Fruit fly (Drosophila melanogaster) whole organism, embryonic: ENCODE results near the gene CG7203.

Source experiments
- CG11456 ChIP-seq: fragments of 200-800 bp; sonication (Bioruptor generic); IDR thresholded peaks from 3 replicates; pipeline ENCODE4 v1.3.6; 2022; ENCODE audit warnings: missing biosample characterization, missing genetic modification characterization
- CG11723 ChIP-seq: fragments of 200-800 bp; sonication (Bioruptor generic); optimal IDR thresholded peaks from 2 replicates; lab custom pipeline; 2017; ENCODE audit warnings: missing biosample characterization, mild to moderate bottlenecking, missing genetic modification characterization
- CG12219 ChIP-seq: fragments of 200-800 bp; sonication (Bioruptor generic); optimal IDR thresholded peaks from 3 replicates; lab custom pipeline; 2018; ENCODE audit warnings: missing biosample characterization, mild to moderate bottlenecking, missing genetic modification characterization
- CG13424 ChIP-seq: fragments of 200-800 bp; sonication (Bioruptor generic); optimal IDR thresholded peaks from 2 replicates; lab custom pipeline; 2019; ENCODE audit warnings: missing biosample characterization, mild to moderate bottlenecking, missing genetic modification characterization, moderate library complexity
- CG14667 ChIP-seq: fragments of 200-800 bp; sonication (Bioruptor generic); IDR thresholded peaks from 2 replicates; pipeline ENCODE4 v1.3.6; 2022; ENCODE audit warnings: missing biosample characterization, missing genetic modification characterization
- CG15073 ChIP-seq: fragments of 200-800 bp; sonication (Bioruptor generic); optimal IDR thresholded peaks from 2 replicates; lab custom pipeline; 2016; ENCODE audit warnings: missing biosample characterization, missing genetic modification characterization
- CG16813 ChIP-seq: fragments of 200-800 bp; sonication (Bioruptor generic); IDR thresholded peaks from 3 replicates; pipeline ENCODE4 v1.3.6; 2022; ENCODE audit warnings: missing biosample characterization, missing genetic modification characterization; ENCODE audit not compliant: partially characterized antibody
- CG31224 ChIP-seq: fragments of 200-800 bp; sonication (Bioruptor generic); IDR thresholded peaks from 2 replicates; pipeline ENCODE4 v1.3.6; 2022; ENCODE audit warnings: missing biosample characterization, missing genetic modification characterization
- CG34422 ChIP-seq: fragments of 200-800 bp; sonication (Bioruptor generic); IDR thresholded peaks from 3 replicates; pipeline ENCODE4 v1.3.6; 2022; ENCODE audit warnings: missing biosample characterization, missing genetic modification characterization
- CG4282 ChIP-seq: fragments of 200-800 bp; sonication (Bioruptor generic); optimal IDR thresholded peaks from 2 replicates; lab custom pipeline; 2016; ENCODE audit warnings: missing biosample characterization, missing genetic modification characterization
- CG4360 ChIP-seq: fragments of 200-800 bp; sonication (Bioruptor generic); IDR thresholded peaks from 2 replicates; pipeline ENCODE4 v1.3.6; 2022; ENCODE audit warnings: missing biosample characterization, missing genetic modification characterization
- CG6175 ChIP-seq: fragments of 200-800 bp; sonication (Bioruptor generic); IDR thresholded peaks from 3 replicates; pipeline ENCODE4 v1.3.6; 2022; ENCODE audit warnings: missing biosample characterization, missing genetic modification characterization
- CG6272 ChIP-seq: fragments of 200-800 bp; sonication (Bioruptor generic); IDR thresholded peaks from 2 replicates; pipeline ENCODE4 v1.3.6; 2022; ENCODE audit warnings: missing biosample characterization, missing genetic modification characterization
- CG9215 ChIP-seq: fragments of 200-800 bp; sonication (Bioruptor generic); IDR thresholded peaks from 2 replicates; pipeline ENCODE4 v1.3.6; 2022; ENCODE audit warnings: missing biosample characterization, missing genetic modification characterization
- CG9797 ChIP-seq: fragments of 200-800 bp; sonication (Bioruptor generic); optimal IDR thresholded peaks from 3 replicates; lab custom pipeline; 2018; ENCODE audit warnings: missing biosample characterization, mild to moderate bottlenecking, missing genetic modification characterization
- Dref ChIP-seq: fragments of 200-800 bp; sonication (Bioruptor generic); IDR thresholded peaks from 2 replicates; pipeline ENCODE4 v1.3.6; 2022; ENCODE audit warnings: missing biosample characterization, missing genetic modification characterization
- ERR ChIP-seq: fragments of 200-800 bp; sonication (Bioruptor generic); optimal IDR thresholded peaks from 2 replicates; lab custom pipeline; 2016; ENCODE audit warnings: missing biosample characterization, missing genetic modification characterization
- Elba2 ChIP-seq: fragments of 200-800 bp; sonication (Bioruptor generic); optimal IDR thresholded peaks from 3 replicates; lab custom pipeline; 2016; ENCODE audit warnings: missing biosample characterization, missing genetic modification characterization
- H15 ChIP-seq: fragments of 200-800 bp; sonication (Bioruptor generic); IDR thresholded peaks from 3 replicates; pipeline ENCODE4 v1.3.6; 2022; ENCODE audit warnings: missing biosample characterization, missing genetic modification characterization
- H2.0 ChIP-seq: fragments of 200-800 bp; sonication (Bioruptor generic); IDR thresholded peaks from 2 replicates; pipeline ENCODE4 v1.3.6; 2022; ENCODE audit warnings: missing biosample characterization, missing genetic modification characterization
- HLH4C ChIP-seq: fragments of 200-800 bp; sonication (Bioruptor generic); IDR thresholded peaks from 3 replicates; pipeline ENCODE4 v1.3.6; 2022; ENCODE audit warnings: missing biosample characterization, missing genetic modification characterization; ENCODE audit not compliant: partially characterized antibody
- Hr39 ChIP-seq: fragments of >200 bp; optimal IDR thresholded peaks from 2 replicates; lab custom pipeline; 2017
- Lpt ChIP-seq: fragments of >200 bp; optimal IDR thresholded peaks from 2 replicates; lab custom pipeline; 2018; ENCODE audit warnings: missing biosample characterization, missing genetic modification characterization
- Med ChIP-seq: fragments of 200-800 bp; sonication (Bioruptor generic); peaks from one replicate; lab custom pipeline; 2016; ENCODE audit warnings: missing biosample characterization, missing genetic modification characterization, mild to moderate bottlenecking, inconsistent platforms, moderate library complexity
- Meics ChIP-seq: fragments of 200-800 bp; sonication (Bioruptor generic); optimal IDR thresholded peaks from 2 replicates; lab custom pipeline; 2017; ENCODE audit warnings: missing biosample characterization, mild to moderate bottlenecking, missing genetic modification characterization
- Neu2 ChIP-seq: fragments of 200-800 bp; sonication (Bioruptor generic); optimal IDR thresholded peaks from 3 replicates; lab custom pipeline; 2016; ENCODE audit warnings: missing biosample characterization, missing genetic modification characterization, borderline replicate concordance
- Pdp1 ChIP-seq, 2 experiments: fragments of 200-800 bp; sonication (Bioruptor generic); optimal IDR thresholded peaks; 3 replicates each; lab custom pipeline; 2016; ENCODE audit warnings: missing biosample characterization in 2 of 2, missing genetic modification characterization in 2 of 2, mild to moderate bottlenecking in 1 of 2, moderate library complexity in 1 of 2
- TFAM ChIP-seq: fragments of 200-800 bp; sonication (Bioruptor generic); optimal IDR thresholded peaks from 2 replicates; lab custom pipeline; 2017; ENCODE audit warnings: missing biosample characterization, missing genetic modification characterization, inconsistent platforms
- Taf1 ChIP-seq: fragments of 200-800 bp; sonication (Bioruptor generic); IDR thresholded peaks from 2 replicates; pipeline ENCODE4 v1.3.6; 2022; ENCODE audit warnings: missing biosample characterization, missing genetic modification characterization
- ap ChIP-seq: fragments of 200-800 bp; sonication (Bioruptor generic); IDR thresholded peaks from 2 replicates; pipeline ENCODE4 v1.3.6; 2022; ENCODE audit warnings: missing biosample characterization, missing genetic modification characterization
- crol ChIP-seq: fragments of 200-800 bp; sonication (Bioruptor generic); IDR thresholded peaks from 2 replicates; pipeline ENCODE4 v1.3.6; 2022; ENCODE audit warnings: missing biosample characterization, missing genetic modification characterization
- dmrt99B ChIP-seq: fragments of 200-800 bp; sonication (Bioruptor generic); optimal IDR thresholded peaks from 2 replicates; lab custom pipeline; 2018; ENCODE audit warnings: missing biosample characterization, mild to moderate bottlenecking, missing genetic modification characterization, moderate library complexity
- fd96Cb ChIP-seq: fragments of 200-800 bp; sonication (Bioruptor generic); optimal IDR thresholded peaks from 2 replicates; lab custom pipeline; 2018; ENCODE audit warnings: missing biosample characterization, mild to moderate bottlenecking, missing genetic modification characterization, moderate library complexity
- gce ChIP-seq: fragments of 200-800 bp; sonication (Bioruptor generic); IDR thresholded peaks from 3 replicates; pipeline ENCODE4 v1.3.6; 2022; ENCODE audit warnings: missing biosample characterization, missing genetic modification characterization
- grau ChIP-seq: fragments of 200-800 bp; optimal IDR thresholded peaks from 3 replicates; lab custom pipeline; 2019; ENCODE audit warnings: missing biosample characterization, mild to moderate bottlenecking, missing genetic modification characterization, moderate library complexity
- kay ChIP-seq: fragments of 200-800 bp; sonication (Bioruptor generic); optimal IDR thresholded peaks from 2 replicates; lab custom pipeline; 2016; ENCODE audit warnings: missing biosample characterization, missing genetic modification characterization
- lab ChIP-seq: fragments of 200-800 bp; sonication (Bioruptor generic); optimal IDR thresholded peaks from 3 replicates; lab custom pipeline; 2017; ENCODE audit warnings: missing biosample characterization, missing genetic modification characterization, mild to moderate bottlenecking, moderate library complexity, missing genetic modification reagents
- lmd ChIP-seq: fragments of 200-800 bp; sonication (Bioruptor generic); IDR thresholded peaks from 2 replicates; pipeline ENCODE4 v1.3.6; 2022; ENCODE audit warnings: missing biosample characterization, missing genetic modification characterization
- lov ChIP-seq, 2 experiments: fragments of 200-800 bp in 1 of 2; fragments of >200 bp in 1 of 2; sonication (Bioruptor generic) in 1 of 2; IDR thresholded peaks in 1 of 2; optimal IDR thresholded peaks in 1 of 2; 2 replicates in 1 of 2; 3 replicates in 1 of 2; pipeline versions ENCODE4 v1.3.6 to Lab custom; 2017 to 2022; ENCODE audit warnings: missing biosample characterization in 1 of 2, missing genetic modification characterization in 1 of 2
- run ChIP-seq: fragments of 200-800 bp; sonication (Bioruptor generic); optimal IDR thresholded peaks from 3 replicates; lab custom pipeline; 2018; ENCODE audit warnings: missing biosample characterization, mild to moderate bottlenecking, missing genetic modification characterization
- shn ChIP-seq: fragments of 200-800 bp; sonication (Bioruptor generic); optimal IDR thresholded peaks from 3 replicates; lab custom pipeline; 2016; ENCODE audit warnings: missing biosample characterization, missing genetic modification characterization
- tgo ChIP-seq: fragments of 200-800 bp; sonication (Bioruptor generic); IDR thresholded peaks from 3 replicates; pipeline ENCODE4 v1.3.6; 2022; ENCODE audit warnings: missing biosample characterization, missing genetic modification characterization
- trem ChIP-seq: fragments of 200-800 bp; optimal IDR thresholded peaks from 3 replicates; lab custom pipeline; 2019; ENCODE audit warnings: missing biosample characterization, mild to moderate bottlenecking, missing genetic modification characterization, moderate library complexity

CG7203 gene

DNA sequence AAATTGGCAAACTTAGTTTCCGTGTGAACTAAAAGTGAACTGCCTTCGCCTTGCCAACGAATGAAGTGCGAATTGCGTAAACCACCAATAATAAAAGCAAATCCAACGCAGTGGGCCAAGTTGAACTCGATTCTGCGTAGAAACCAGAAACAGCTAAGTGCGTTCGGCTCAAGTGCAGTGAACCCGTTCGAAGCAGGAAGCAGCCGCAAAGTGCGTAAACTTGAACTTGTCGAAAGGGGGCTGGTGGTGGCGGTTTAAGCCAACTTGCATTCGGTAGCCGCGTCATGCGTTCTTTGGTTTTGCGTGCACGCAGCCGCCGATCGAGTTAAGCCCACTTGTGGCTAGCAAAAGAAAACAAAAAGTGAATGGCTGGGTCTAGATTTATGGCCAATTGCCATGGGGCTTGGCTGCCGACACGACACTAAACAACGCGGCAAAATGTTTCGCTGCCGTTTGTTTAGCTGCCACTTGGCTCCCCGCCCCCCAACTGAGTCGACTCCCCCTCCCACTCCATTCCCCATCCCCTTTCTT, 2.3 kb downstream of the CG7203 start (continued):
- TF ChIP-seq CG9215 = no peak
- no peak for TF ChIP-seq Lpt (GFP tag; lab: Kevin White, UChicago)
- no peak for TF ChIP-seq ERR
- TF ChIP-seq H2.0 (GFP tag; lab: Robert Waterston, UW) = no peak
- TF ChIP-seq grau (tag; lab: Kevin White, UChicago) = no peak
- TF ChIP-seq CG6175 (GFP tag; lab: Robert Waterston, UW) = peak; percentile 35; the same call in 1 of the 3 replicates
- no peak for TF ChIP-seq CG34422
- no peak for TF ChIP-seq H15 (GFP tag; lab: Robert Waterston, UW)
- 0 out of 2 replicates have a peak, but pooled peaks have one; percentile 23 for TF ChIP-seq crol (GFP tag; lab: Robert Waterston, UW)
- no peak for TF ChIP-seq gce (GFP tag; lab: Robert Waterston, UW)

dm6 chr2L:7746975-7747374, 6.0 kb downstream of the CG7203 start, which contains the start of gene ATPsynGL:
TSS of gene ATPsynGL (plus strand) at chr2L:7747275.
- no peak for TF ChIP-seq CG14667
- TF ChIP-seq CG4282 (GFP tag; lab: Kevin White, UChicago) = no peak
- no peak for TF ChIP-seq run
- TF ChIP-seq Pdp1 (GFP tag; optimal IDR thresholded peaks at IDR 0.05; lab: Kevin White, UChicago) = no peak
- TF ChIP-seq CG31224 (GFP tag; lab: Robert Waterston, UW) = no peak
- TF ChIP-seq CG11723 (GFP tag; lab: Kevin White, UChicago) = no peak
- no peak for TF ChIP-seq CG12219 (GFP tag; lab: Kevin White, UChicago)
- no peak for TF ChIP-seq CG4360
- no peak for TF ChIP-seq CG13424 (tag; lab: Kevin White, UChicago)
- no peak for TF ChIP-seq Neu2
- TF ChIP-seq ap (GFP tag; lab: Robert Waterston, UW) = no peak
- no peak for TF ChIP-seq Meics (GFP tag; lab: Kevin White, UChicago)
- no peak for TF ChIP-seq tgo (GFP tag; lab: Robert Waterston, UW)
- TF ChIP-seq CG15073 = no peak

DNA sequence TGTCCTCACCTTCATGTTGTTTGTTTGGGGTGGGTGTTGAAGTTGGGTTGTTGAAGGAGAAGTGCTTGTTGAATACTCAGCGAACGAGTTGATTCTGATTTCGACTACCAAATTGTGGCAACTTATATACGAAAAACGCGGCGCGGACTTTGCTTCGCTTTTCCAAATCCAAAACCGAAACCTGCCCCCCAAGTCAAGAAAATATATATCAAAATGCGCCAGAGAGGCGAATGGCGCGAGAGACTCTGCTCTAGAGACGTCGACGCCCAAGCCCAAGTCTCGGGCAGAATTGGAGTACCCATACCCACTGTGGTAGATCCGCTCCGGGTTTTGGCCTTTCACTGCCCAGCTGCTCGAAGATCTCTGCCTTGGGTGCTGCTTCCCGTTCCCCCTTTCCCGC, 8.2 kb downstream of the CG7203 start, which contains the start of gene CG7214:
CG7214 (minus strand) TSS at position 101 of the 400 bp plus-strand sequence.
- TF ChIP-seq Dref (GFP tag; lab: Robert Waterston, UW) = 0 out of 2 replicates have a peak, but pooled peaks have one; percentile 25
- no peak for TF ChIP-seq Elba2 (GFP tag; lab: Kevin White, UChicago)
- 0 out of 2 replicates have a peak, but pooled peaks have one; percentile 9 for TF ChIP-seq lmd (GFP tag; lab: Robert Waterston, UW)

- no peak for TF ChIP-seq CG4282 (GFP tag; lab: Kevin White, UChicago)
- no peak for TF ChIP-seq Taf1 (GFP tag; lab: Robert Waterston, UW)
- peak; percentile 13; the same call in 1 of the 2 replicates for TF ChIP-seq lmd (GFP tag; lab: Robert Waterston, UW)
- TF ChIP-seq CG11456 (GFP tag; lab: Robert Waterston, UW) = 0 out of 3 replicates have a peak, but pooled peaks have one; percentile 65
- peak; percentile 24; the same call in 1 of the 2 replicates for TF ChIP-seq Dref (GFP tag; lab: Robert Waterston, UW)
- peak; percentile 73 for TF ChIP-seq Hr39 (lab: Kevin White, UChicago)
- TF ChIP-seq CG6272 = 0 out of 2 replicates have a peak, but pooled peaks have one; percentile 8
Observed at dm6 chr2L:7744208-7744607, 8.8 kb downstream of the CG7203 start.

dm6 chr2L:7741437-7741836, 11.5 kb downstream of the CG7203 start, which contains the start of gene Acp1:
TSS of gene Acp1 (minus strand) at chr2L:7741537.
- TF ChIP-seq Med (GFP tag; lab: Kevin White, UChicago) (no peak), TFAM (GFP tag; lab: Kevin White, UChicago) (no peak), lov (optimal IDR thresholded peaks at IDR 0.05; lab: Kevin White, UChicago) (no peak), lov (GFP tag; IDR thresholded peaks at IDR 0.05; lab: Robert Waterston, UW) (no peak), trem (tag; lab: Kevin White, UChicago) (no peak), dmrt99B (tag; lab: Kevin White, UChicago) (no peak), fd96Cb (tag; lab: Kevin White, UChicago) (no peak), CG9797 (GFP tag; lab: Kevin White, UChicago) (no peak), CG16813 (no peak), shn (no peak), lab (GFP tag; lab: Kevin White, UChicago) (no peak), HLH4C (GFP tag; lab: Robert Waterston, UW) (no peak), kay (GFP tag; lab: Kevin White, UChicago) (no peak)
